Worm (Caenorhabditis elegans) whole organism, young adult: ENCODE data around the gene C35D10.12.

ENCODE experiments used
- Y95B8A.8 ChIP-seq: fragments of 200-800 bp; sonication (Bioruptor generic); IDR thresholded peaks from 2 replicates; pipeline ENCODE4 v1.3.6; 2022; ENCODE audit warnings: missing genetic modification reagents, missing genetic modification characterization, missing compliant biosample characterization
- ceh-27 ChIP-seq: fragments of 200-800 bp; sonication (Bioruptor generic); optimal IDR thresholded peaks from 2 replicates; lab custom pipeline; 2018; ENCODE audit warnings: mild to moderate bottlenecking, missing genetic modification characterization, moderate library complexity, missing compliant biosample characterization
- ceh-91 ChIP-seq: fragments of 200-800 bp; sonication (Bioruptor generic); IDR thresholded peaks from 2 replicates; pipeline ENCODE4 v1.3.6; 2022; ENCODE audit warnings: missing genetic modification reagents, missing genetic modification characterization, missing compliant biosample characterization
- snpc-4 ChIP-seq, 5 experiments: fragments of 150-350 bp in 1 of 5; sonication (generic microtip) in 4 of 5; optimal IDR thresholded peaks; 2 replicates each; lab custom pipeline; 2014 to 2018; ENCODE audit warnings: missing genetic modification characterization in 5 of 5, missing biosample characterization in 3 of 5, antibody characterized with exemption in 2 of 5, mild to moderate bottlenecking in 2 of 5, missing compliant biosample characterization in 2 of 5, missing genotype in 2 of 5, moderate library complexity in 2 of 5, missing genetic modification reagents in 1 of 5
- tlf-1 ChIP-seq: fragments of 200-800 bp; sonication (Bioruptor generic); optimal IDR thresholded peaks from 2 replicates; lab custom pipeline; 2018; ENCODE audit warnings: mild to moderate bottlenecking, missing genetic modification characterization, missing compliant biosample characterization
- unc-62 ChIP-seq: fragments of 150-350 bp; optimal IDR thresholded peaks from 2 replicates; lab custom pipeline; 2014; ENCODE audit warnings: missing biosample characterization, missing genetic modification reagents, missing genetic modification characterization
- ztf-26 ChIP-seq: sonication (generic microtip); optimal IDR thresholded peaks from 2 replicates; lab custom pipeline; 2017; ENCODE audit warnings: missing genetic modification characterization, missing compliant biosample characterization

DNA sequence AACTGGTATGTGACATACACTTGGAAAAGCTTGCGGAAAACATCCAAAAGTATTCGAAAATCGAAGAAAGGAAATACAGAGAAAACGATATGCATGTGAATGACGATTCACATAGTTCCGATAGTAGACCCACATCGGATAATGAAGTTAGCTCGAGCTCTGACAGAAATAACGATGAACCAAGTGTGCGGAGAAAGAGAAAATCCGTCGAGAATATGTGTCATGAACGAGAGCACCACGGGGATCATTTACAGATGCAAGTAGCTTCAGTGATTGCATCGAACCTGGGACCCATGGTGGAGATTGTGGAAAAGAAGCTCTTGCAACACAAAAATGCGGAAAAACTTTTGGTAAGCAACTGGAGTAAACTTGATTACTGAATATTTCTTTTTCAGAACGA lies 17.6 kb downstream of the C35D10.12 start:
- TF ChIP-seq ceh-91 (GFP tag; lab: Robert Waterston, UW) = no peak
- TF ChIP-seq tlf-1 = no peak
- no peak for TF ChIP-seq unc-62 (GFP tag; lab: Kevin White, UChicago)
- TF ChIP-seq ceh-27 = no peak
- TF ChIP-seq snpc-4 (GFP tag; optimal IDR thresholded peaks at IDR 0.05; lab: Kevin White, UChicago) = no peak
- no peak for TF ChIP-seq snpc-4 (tag; optimal IDR thresholded peaks at IDR 0.05; lab: Kevin White, UChicago)
- no peak for TF ChIP-seq Y95B8A.8 (GFP tag; lab: Robert Waterston, UW)
- TF ChIP-seq ztf-26 (tag; lab: Kevin White, UChicago) = no peak
